Worm (Caenorhabditis elegans) whole organism, L3 larva: ENCODE results near the gene phg-1.

Experiments
- R02D3.7 ChIP-seq: fragments of 150-350 bp; optimal IDR thresholded peaks from 2 replicates; lab custom pipeline; 2014; ENCODE audit warnings: missing biosample characterization, missing genetic modification characterization
- ZK546.5 ChIP-seq: sonication (generic microtip); optimal IDR thresholded peaks from 2 replicates; lab custom pipeline; 2017; ENCODE audit warnings: missing biosample characterization, missing genetic modification characterization
- ama-1 ChIP-seq: fragments of 150-350 bp; optimal IDR thresholded peaks from 2 replicates; lab custom pipeline; 2018
- ceh-16 ChIP-seq: sonication (generic microtip); optimal IDR thresholded peaks from 2 replicates; lab custom pipeline; 2017; ENCODE audit warnings: missing biosample characterization, missing genetic modification characterization
- ceh-28 ChIP-seq: fragments of 150-350 bp; optimal IDR thresholded peaks from 2 replicates; lab custom pipeline; 2014; ENCODE audit warnings: missing biosample characterization, missing genetic modification reagents, missing genetic modification characterization
- ceh-82 ChIP-seq: fragments of 150-350 bp; optimal IDR thresholded peaks from 2 replicates; lab custom pipeline; 2014; ENCODE audit warnings: missing biosample characterization, missing genetic modification characterization
- ceh-9 ChIP-seq: sonication (generic microtip); optimal IDR thresholded peaks from 2 replicates; lab custom pipeline; 2018; ENCODE audit warnings: missing biosample characterization, missing genetic modification characterization
- egl-27 ChIP-seq: sonication (generic microtip); optimal IDR thresholded peaks from 4 replicates; lab custom pipeline; 2017; ENCODE audit warnings: missing biosample characterization, missing genetic modification reagents, missing genetic modification characterization
- egl-5 ChIP-seq: fragments of 150-350 bp; optimal IDR thresholded peaks from 2 replicates; lab custom pipeline; 2017; ENCODE audit warnings: missing biosample characterization, missing genetic modification reagents, missing genetic modification characterization, inconsistent platforms
- elt-1 ChIP-seq: fragments of 150-350 bp; optimal IDR thresholded peaks from 2 replicates; lab custom pipeline; 2014; ENCODE audit warnings: missing biosample characterization, missing genetic modification characterization
- elt-2 ChIP-seq: sonication (generic microtip); optimal IDR thresholded peaks from 2 replicates; lab custom pipeline; 2016; ENCODE audit warnings: missing genetic modification reagents, mild to moderate bottlenecking, missing genetic modification characterization, missing compliant biosample characterization
- elt-3 ChIP-seq, 3 experiments: fragments of 150-350 bp in 1 of 3; sonication (generic microtip) in 2 of 3; optimal IDR thresholded peaks; 2 replicates in 2 of 3; 4 replicates in 1 of 3; lab custom pipeline; 2014 to 2017; ENCODE audit warnings: missing biosample characterization in 3 of 3, missing genetic modification characterization in 3 of 3
- eor-1 ChIP-seq, 2 experiments: fragments of 150-350 bp; optimal IDR thresholded peaks; 2 replicates each; lab custom pipeline; 2014 to 2018; ENCODE audit warnings: missing biosample characterization in 2 of 2, missing genetic modification characterization in 2 of 2
- fos-1 ChIP-seq: fragments of 150-350 bp; optimal IDR thresholded peaks from 2 replicates; lab custom pipeline; 2014; ENCODE audit warnings: missing biosample characterization, missing genetic modification characterization
- hmg-11 ChIP-seq: sonication (generic microtip); optimal IDR thresholded peaks from 2 replicates; lab custom pipeline; 2016; ENCODE audit warnings: missing genetic modification characterization, missing compliant biosample characterization
- jun-1 ChIP-seq: fragments of 150-350 bp; optimal IDR thresholded peaks from 2 replicates; lab custom pipeline; 2014; ENCODE audit warnings: missing biosample characterization, missing genetic modification reagents, missing genetic modification characterization
- lsy-12 ChIP-seq: sonication (generic microtip); optimal IDR thresholded peaks from 2 replicates; lab custom pipeline; 2016; ENCODE audit warnings: mild to moderate bottlenecking, missing genetic modification characterization, missing compliant biosample characterization
- nhr-11 ChIP-seq: fragments of 150-350 bp; optimal IDR thresholded peaks from 2 replicates; lab custom pipeline; 2014; ENCODE audit warnings: missing biosample characterization, missing genetic modification characterization
- nhr-12 ChIP-seq: fragments of 150-350 bp; optimal IDR thresholded peaks from 2 replicates; lab custom pipeline; 2014; ENCODE audit warnings: missing biosample characterization, missing genetic modification characterization
- nhr-237 ChIP-seq: fragments of 150-350 bp; optimal IDR thresholded peaks from 2 replicates; lab custom pipeline; 2014; ENCODE audit warnings: missing biosample characterization, missing genetic modification characterization
- nhr-25 ChIP-seq: sonication (generic microtip); optimal IDR thresholded peaks from 2 replicates; lab custom pipeline; 2017; ENCODE audit warnings: missing biosample characterization, missing genetic modification characterization
- nhr-43 ChIP-seq: sonication (generic microtip); optimal IDR thresholded peaks from 2 replicates; lab custom pipeline; 2016; ENCODE audit warnings: mild to moderate bottlenecking, missing genetic modification characterization, missing compliant biosample characterization; ENCODE audit not compliant: poor library complexity, severe bottlenecking
- nhr-67 ChIP-seq: fragments of 150-350 bp; optimal IDR thresholded peaks from 2 replicates; lab custom pipeline; 2014; ENCODE audit warnings: missing biosample characterization, missing genetic modification characterization
- nhr-77 ChIP-seq: fragments of 150-350 bp; optimal IDR thresholded peaks from 2 replicates; lab custom pipeline; 2014; ENCODE audit warnings: missing biosample characterization, missing genetic modification characterization
- pha-4 ChIP-seq: fragments of 150-350 bp; optimal IDR thresholded peaks from 2 replicates; lab custom pipeline; 2014; ENCODE audit warnings: missing biosample characterization, missing genetic modification reagents, missing genetic modification characterization
- pqm-1 ChIP-seq: fragments of 150-350 bp; optimal IDR thresholded peaks from 2 replicates; lab custom pipeline; 2017; ENCODE audit warnings: missing biosample characterization, missing genetic modification characterization, inconsistent platforms
- skn-1 ChIP-seq: fragments of 150-350 bp; optimal IDR thresholded peaks from 2 replicates; lab custom pipeline; 2014; ENCODE audit warnings: missing biosample characterization, missing genetic modification characterization
- tbx-2 ChIP-seq: sonication (generic microtip); optimal IDR thresholded peaks from 2 replicates; lab custom pipeline; 2016; ENCODE audit warnings: mild to moderate bottlenecking, missing genetic modification characterization, missing compliant biosample characterization
- unc-62 ChIP-seq: fragments of 150-350 bp; sonication (generic microtip); optimal IDR thresholded peaks from 4 replicates; lab custom pipeline; 2014; ENCODE audit warnings: missing biosample characterization, missing genetic modification reagents, missing genetic modification characterization
- ztf-11 ChIP-seq: fragments of 150-350 bp; optimal IDR thresholded peaks from 2 replicates; lab custom pipeline; 2014; ENCODE audit warnings: missing biosample characterization, missing genetic modification characterization
- ztf-4 ChIP-seq: fragments of 150-350 bp; optimal IDR thresholded peaks from 2 replicates; lab custom pipeline; 2014; ENCODE audit warnings: missing biosample characterization, missing genetic modification characterization

phg-1 gene

DNA sequence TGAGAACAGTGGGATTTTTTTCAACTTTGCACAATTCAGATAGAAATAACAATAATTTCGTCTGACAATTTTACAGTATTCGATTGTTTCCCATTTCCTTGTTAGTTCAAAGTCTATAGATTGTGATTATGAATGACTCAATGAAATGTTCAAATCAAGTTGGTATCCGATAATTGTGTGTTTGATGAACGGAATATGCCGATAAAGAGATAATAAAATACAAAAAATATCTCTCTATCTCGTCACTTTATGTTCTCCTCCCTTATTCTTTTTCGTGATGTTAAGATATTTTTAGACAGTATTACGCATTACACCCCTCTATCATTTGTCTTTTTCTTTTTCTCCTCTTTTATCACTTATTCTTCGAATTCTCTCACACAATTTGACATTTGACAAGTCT lies 15.0 kb upstream of the phg-1 start, which contains the start of gene F27E5.7:
Gene F27E5.7 (plus strand): TSS at position 301 of the 400 bp plus-strand sequence.
- no peak for TF ChIP-seq tbx-2 (tag; lab: Kevin White, UChicago)
- TF ChIP-seq ceh-82 (tag; lab: Kevin White, UChicago): no peak
- TF ChIP-seq nhr-237: no peak
- TF ChIP-seq egl-27 (tag; lab: Kevin White, UChicago): no peak
- TF ChIP-seq pha-4 (tag; lab: Kevin White, UChicago): no peak
- TF ChIP-seq nhr-25 (tag; lab: Kevin White, UChicago): no peak
- no peak for TF ChIP-seq elt-3 (tag; optimal IDR thresholded peaks at IDR 0.05; lab: Kevin White, UChicago)
- no peak for TF ChIP-seq R02D3.7 (tag; lab: Kevin White, UChicago)
- TF ChIP-seq, all 47 proteins: peak for 0

ce11 chrII:10127389-10127788 lies 10.1 kb upstream of the phg-1 start, which contains the start of gene F27E5.8:
F27E5.8 (minus strand) TSS chrII:10127489.
- TF ChIP-seq nhr-25 (tag; lab: Kevin White, UChicago) (no peak), jun-1 (no peak), ZK546.5 (tag; lab: Kevin White, UChicago) (no peak), elt-1 (tag; lab: Kevin White, UChicago) (no peak), egl-27 (tag; lab: Kevin White, UChicago) (no peak), ztf-11 (no peak), ceh-16 (tag; lab: Kevin White, UChicago) (no peak), fos-1 (tag; lab: Kevin White, UChicago) (no peak), ceh-28 (tag; lab: Kevin White, UChicago) (no peak), hmg-11 (tag; lab: Kevin White, UChicago) (no peak), skn-1 (tag; lab: Kevin White, UChicago) (no peak), egl-5 (tag; lab: Kevin White, UChicago) (no peak), elt-2 (tag; lab: Kevin White, UChicago) (no peak), nhr-12 (tag; lab: Kevin White, UChicago) (no peak), ceh-9 (tag; lab: Kevin White, UChicago) (no peak), ztf-4 (tag; lab: Kevin White, UChicago) (no peak), tbx-2 (tag; lab: Kevin White, UChicago) (no peak), pha-4 (tag; lab: Kevin White, UChicago) (no peak)

DNA sequence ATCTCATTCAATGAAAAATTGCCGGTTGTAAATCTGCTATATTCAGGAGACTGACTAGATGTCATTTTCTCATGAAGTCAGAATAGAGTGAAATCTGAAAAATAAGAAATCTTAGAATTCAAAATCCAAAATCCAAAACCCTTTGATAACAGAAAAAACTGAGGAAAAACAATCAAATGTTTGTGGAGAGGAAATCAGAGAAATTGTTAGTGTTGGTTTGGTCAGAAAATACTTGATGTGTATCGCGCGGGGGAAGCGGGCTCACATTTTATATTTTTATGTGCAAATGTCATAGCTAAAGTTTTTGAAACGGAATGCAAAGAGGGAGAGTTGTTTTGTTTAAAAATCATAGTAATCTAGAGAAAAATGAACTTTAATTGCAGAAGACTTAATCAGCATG lies 5.7 kb upstream of the phg-1 start, which contains the start of gene F27E5.5:
Gene F27E5.5 (minus strand): TSS at position 101 of the 400 bp plus-strand sequence.
- TF ChIP-seq nhr-11 (tag; lab: Kevin White, UChicago) (no peak), nhr-77 (tag; lab: Kevin White, UChicago) (no peak), lsy-12 (tag; lab: Kevin White, UChicago) (no peak), fos-1 (tag; lab: Kevin White, UChicago) (no peak), ztf-4 (tag; lab: Kevin White, UChicago) (no peak), ceh-28 (tag; lab: Kevin White, UChicago) (no peak), elt-3 (tag; optimal IDR thresholded peaks at IDR 0.05; lab: Kevin White, UChicago) (no peak), ceh-16 (tag; lab: Kevin White, UChicago) (no peak)

DNA sequence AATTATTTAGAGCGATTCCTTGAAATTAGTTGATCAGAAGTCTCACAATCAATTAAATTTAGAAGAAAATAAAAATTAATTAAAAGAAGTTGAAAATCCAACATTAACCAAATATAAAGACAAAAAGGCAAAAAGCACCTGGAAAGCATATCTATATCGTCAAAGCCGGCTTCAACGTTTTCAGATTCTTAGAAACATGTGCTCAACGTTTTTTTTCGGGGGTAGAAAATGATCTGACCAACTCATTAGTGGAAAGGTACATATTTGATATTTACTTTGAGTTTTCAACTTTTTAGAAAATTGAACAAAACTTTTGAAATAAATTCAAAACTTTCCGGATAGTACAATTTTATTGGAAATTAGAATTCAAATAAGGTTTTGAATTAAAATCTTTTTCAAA lies 4.6 kb upstream of the phg-1 start:
- no peak for TF ChIP-seq ceh-9 (tag; lab: Kevin White, UChicago)
- no peak for TF ChIP-seq ama-1 (lab: Kevin White, UChicago)
- peak; percentile 39 for TF ChIP-seq nhr-11 (tag; lab: Kevin White, UChicago)
- no peak for TF ChIP-seq eor-1 (tag; optimal IDR thresholded peaks at IDR 0.05; lab: Kevin White, UChicago)
- no peak for TF ChIP-seq nhr-67
- no peak for TF ChIP-seq nhr-43
- no peak for TF ChIP-seq ceh-82 (tag; lab: Kevin White, UChicago)

- TF ChIP-seq ZK546.5 (tag; lab: Kevin White, UChicago) (no peak), nhr-25 (tag; lab: Kevin White, UChicago) (no peak), pha-4 (tag; lab: Kevin White, UChicago) (peak; percentile 68), unc-62 (no peak), pqm-1 (tag; lab: Kevin White, UChicago) (peak; percentile 93), jun-1 (peak; percentile 47), fos-1 (tag; lab: Kevin White, UChicago) (peak; percentile 16), skn-1 (tag; lab: Kevin White, UChicago) (peak; percentile 14), elt-2 (tag; lab: Kevin White, UChicago) (peak; percentile 95)
Observed at ce11 chrII:10134285-10134995, 3.0 kb upstream of the phg-1 start, which contains the start of gene F27E5.9. F27E5.9 (plus strand) TSS chrII:10134945.
